Worm (Caenorhabditis elegans): ENCODE results near the gene malt-1.

DNA sequence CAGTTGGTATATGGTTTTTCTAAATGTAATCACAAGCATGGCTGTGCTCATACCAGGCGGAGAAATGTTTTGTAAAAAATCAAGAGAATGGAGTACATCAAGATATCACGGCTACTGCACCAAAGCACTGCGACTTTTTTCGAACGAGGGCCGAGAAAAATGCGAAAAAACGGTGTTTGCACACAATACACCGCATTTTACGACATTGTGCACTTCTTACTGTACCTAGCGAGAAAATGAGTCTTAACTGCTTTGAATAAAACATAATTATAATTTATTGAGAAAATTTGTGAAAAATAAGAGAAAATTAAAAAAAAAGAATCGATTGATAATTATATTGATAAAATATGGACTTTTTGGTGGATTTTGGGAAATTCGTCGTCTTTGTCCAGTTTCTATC lies 24.6 kb upstream of the malt-1 start:
- TF ChIP-seq pqm-1 (tag; optimal IDR thresholded peaks at IDR 0.05) (no peak), nhr-48 (tag; optimal IDR thresholded peaks at IDR 0.05) (no peak)

Measured in whole organism, L4 larva.